Worm (Caenorhabditis elegans) whole organism, midembryonic: ENCODE results near the gene wnk-1.

Source experiments
- T22C8.4 ChIP-seq: fragments of 200-800 bp; sonication (Bioruptor generic); IDR thresholded peaks from 2 replicates; pipeline ENCODE4 v1.3.6; 2022; ENCODE audit warnings: missing genetic modification characterization, missing compliant biosample characterization
- cog-1 ChIP-seq: sonication (generic microtip); optimal IDR thresholded peaks from 2 replicates; lab custom pipeline; 2016; ENCODE audit warnings: missing genetic modification characterization, missing compliant biosample characterization
- flt-1 ChIP-seq: fragments of 200-800 bp; sonication (Bioruptor generic); IDR thresholded peaks from 2 replicates; pipeline ENCODE4 v1.3.6; 2022; ENCODE audit warnings: missing genetic modification characterization, missing compliant biosample characterization
- med-1 ChIP-seq: sonication (generic microtip); optimal IDR thresholded peaks from 2 replicates; lab custom pipeline; 2017; ENCODE audit warnings: missing genetic modification characterization, mild to moderate bottlenecking, missing compliant biosample characterization, antibody characterized with exemption, missing genetic modification reagents; ENCODE audit not compliant: insufficient read depth
- ref-1 ChIP-seq: fragments of 200-800 bp; sonication (Bioruptor generic); conservative IDR thresholded peaks from 2 replicates; pipeline ENCODE4 v1.3.6; 2022; ENCODE audit warnings: missing genetic modification reagents, missing genetic modification characterization, missing compliant biosample characterization
- ztf-29 ChIP-seq: fragments of 200-800 bp; sonication (Bioruptor generic); IDR thresholded peaks from 2 replicates; pipeline ENCODE4 v1.3.6; 2022; ENCODE audit warnings: missing genetic modification reagents, missing genetic modification characterization, missing compliant biosample characterization

- TF ChIP-seq med-1 (GFP tag; lab: Kevin White, UChicago) (no peak), cog-1 (tag; lab: Kevin White, UChicago) (no peak), T22C8.4 (no peak), flt-1 (no peak), ref-1 (GFP tag; lab: Robert Waterston, UW) (no peak), ztf-29 (GFP tag; lab: Robert Waterston, UW) (no peak)
Measured at ce11 chrIV:9261687-9262086, 61.8 kb downstream of the wnk-1 start, which contains the start of gene col-120.
